Worm (Caenorhabditis elegans) whole organism, L1 larva: ENCODE results near the gene F02C12.1.

Experiments
- F16B12.6 ChIP-seq: fragments of 150-350 bp; optimal IDR thresholded peaks from 2 replicates; lab custom pipeline; 2014; ENCODE audit warnings: missing biosample characterization, missing genetic modification characterization
- ama-1 ChIP-seq: fragments of 150-350 bp; optimal IDR thresholded peaks from 2 replicates; lab custom pipeline; 2014
- ces-1 ChIP-seq: fragments of 150-350 bp; optimal IDR thresholded peaks from 2 replicates; lab custom pipeline; 2014; ENCODE audit warnings: missing biosample characterization, missing genetic modification reagents, missing genetic modification characterization
- elt-3 ChIP-seq, 6 experiments: fragments of 150-350 bp in 1 of 6; sonication (generic microtip); optimal IDR thresholded peaks; 2 replicates each; lab custom pipeline; 2017 to 2018; ENCODE audit warnings: missing biosample characterization in 6 of 6, missing genetic modification characterization in 6 of 6, inconsistent platforms in 1 of 6
- lin-13 ChIP-seq: fragments of 150-350 bp; optimal IDR thresholded peaks from 2 replicates; lab custom pipeline; 2014; ENCODE audit warnings: missing biosample characterization, missing genetic modification reagents, missing genetic modification characterization
- nhr-237 ChIP-seq: fragments of 150-350 bp; optimal IDR thresholded peaks from 2 replicates; lab custom pipeline; 2014; ENCODE audit warnings: missing biosample characterization, missing genetic modification characterization
- nhr-28 ChIP-seq: fragments of 150-350 bp; optimal IDR thresholded peaks from 2 replicates; lab custom pipeline; 2014; ENCODE audit warnings: missing biosample characterization, missing genetic modification characterization
- snpc-4 ChIP-seq: fragments of 150-350 bp; optimal IDR thresholded peaks from 2 replicates; lab custom pipeline; 2014; ENCODE audit warnings: missing biosample characterization, missing genetic modification characterization
- zag-1 ChIP-seq: fragments of 150-350 bp; optimal IDR thresholded peaks from 2 replicates; lab custom pipeline; 2014; ENCODE audit warnings: missing biosample characterization, missing genetic modification characterization

DNA sequence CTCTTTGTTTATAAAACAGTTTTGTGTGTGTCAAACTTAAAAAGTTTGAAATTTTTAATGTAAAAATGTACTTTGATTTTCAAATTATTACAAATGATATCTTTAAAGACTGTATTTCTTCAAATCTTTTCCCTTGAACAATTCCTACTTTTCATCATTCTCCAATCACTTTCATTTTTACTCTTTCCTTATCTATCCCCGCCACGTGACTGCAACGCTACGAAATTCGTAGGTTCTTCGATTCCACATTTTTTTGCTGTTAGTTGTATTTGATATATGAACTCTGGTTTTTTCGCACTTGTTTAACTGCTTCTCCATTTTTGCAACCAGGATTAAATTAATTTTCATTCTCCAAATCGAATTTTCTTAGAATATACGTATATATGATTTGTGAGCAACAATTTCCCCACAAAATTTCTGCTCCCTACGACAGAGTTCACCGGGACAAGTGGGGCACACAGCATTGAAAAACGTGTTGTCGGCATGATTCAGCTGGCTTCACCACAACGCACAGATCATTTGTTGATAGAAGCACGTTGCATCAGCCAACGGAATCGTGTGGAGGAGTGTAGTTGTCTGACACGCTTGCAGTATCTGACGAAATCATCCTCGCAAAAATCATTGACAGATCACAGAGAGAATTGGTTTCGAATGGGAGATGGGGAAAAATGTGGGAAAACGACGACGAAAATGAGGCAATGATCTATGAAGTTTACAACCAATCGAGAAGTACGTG is 47.0 kb upstream of the F02C12.1 start:
- no peak for TF ChIP-seq snpc-4 (tag; lab: Kevin White, UChicago)
- no peak for TF ChIP-seq nhr-237 (tag; lab: Kevin White, UChicago)
- no peak for TF ChIP-seq ama-1 (lab: Kevin White, UChicago)
- no peak for TF ChIP-seq F16B12.6 (tag; lab: Kevin White, UChicago)
- peak in 3 of 6 experiments; percentile 32 to 49 (median 44) for TF ChIP-seq elt-3 (tag; optimal IDR thresholded peaks at IDR 0.05; lab: Kevin White, UChicago)
- peak; percentile 2 for TF ChIP-seq lin-13 (GFP tag; lab: Kevin White, UChicago)
- no peak for TF ChIP-seq ces-1 (GFP tag; lab: Kevin White, UChicago)
- no peak for TF ChIP-seq nhr-28
- no peak for TF ChIP-seq zag-1
